Worm (Caenorhabditis elegans) whole organism, L2 larva: ENCODE data around the gene mpz-3.

Experiments used
- ZK546.5 ChIP-seq: sonication (generic microtip); optimal IDR thresholded peaks from 2 replicates; lab custom pipeline; 2017; ENCODE audit warnings: missing biosample characterization, missing genetic modification characterization
- dmd-4 ChIP-seq: sonication (generic microtip); optimal IDR thresholded peaks from 2 replicates; lab custom pipeline; 2017; ENCODE audit warnings: missing biosample characterization, missing genetic modification characterization
- egl-27 ChIP-seq: sonication (generic microtip); optimal IDR thresholded peaks from 3 replicates; lab custom pipeline; 2017; ENCODE audit warnings: missing biosample characterization, missing genetic modification reagents, missing genetic modification characterization
- elt-1 ChIP-seq: fragments of 150-350 bp; optimal IDR thresholded peaks from 2 replicates; lab custom pipeline; 2014; ENCODE audit warnings: missing biosample characterization, missing genetic modification characterization
- fos-1 ChIP-seq: fragments of 150-350 bp; optimal IDR thresholded peaks from 2 replicates; lab custom pipeline; 2014; ENCODE audit warnings: missing biosample characterization, missing genetic modification characterization
- lin-13 ChIP-seq: fragments of 150-350 bp; optimal IDR thresholded peaks from 2 replicates; lab custom pipeline; 2014; ENCODE audit warnings: missing biosample characterization, missing genetic modification reagents, missing genetic modification characterization
- lsy-2 ChIP-seq, 2 experiments: fragments of 150-350 bp in 1 of 2; sonication (generic microtip) in 1 of 2; optimal IDR thresholded peaks; 2 replicates each; lab custom pipeline; 2014 to 2017; ENCODE audit warnings: missing biosample characterization in 2 of 2, missing genetic modification characterization in 2 of 2
- mdl-1 ChIP-seq, 2 experiments: fragments of 150-350 bp in 1 of 2; sonication (generic microtip) in 1 of 2; optimal IDR thresholded peaks; 2 replicates each; lab custom pipeline; 2017; ENCODE audit warnings: missing biosample characterization in 2 of 2, missing genetic modification characterization in 2 of 2
- nhr-77 ChIP-seq: fragments of 150-350 bp; optimal IDR thresholded peaks from 2 replicates; lab custom pipeline; 2014; ENCODE audit warnings: missing biosample characterization, missing genetic modification characterization
- peb-1 ChIP-seq: fragments of 150-350 bp; optimal IDR thresholded peaks from 2 replicates; lab custom pipeline; 2014; ENCODE audit warnings: missing biosample characterization, missing genetic modification characterization
- sma-9 ChIP-seq, 2 experiments: fragments of 150-350 bp in 1 of 2; sonication (generic microtip) in 1 of 2; optimal IDR thresholded peaks; 2 replicates each; lab custom pipeline; 2014 to 2016; ENCODE audit warnings: missing genetic modification characterization in 2 of 2, mild to moderate bottlenecking in 1 of 2, missing biosample characterization in 1 of 2, missing compliant biosample characterization in 1 of 2, missing genetic modification reagents in 1 of 2, moderate library complexity in 1 of 2
- snpc-4 ChIP-seq: fragments of 150-350 bp; optimal IDR thresholded peaks from 2 replicates; lab custom pipeline; 2014; ENCODE audit warnings: missing biosample characterization, missing genetic modification characterization
- unc-39 ChIP-seq: fragments of 150-350 bp; optimal IDR thresholded peaks from 2 replicates; lab custom pipeline; 2014; ENCODE audit warnings: missing biosample characterization, missing genetic modification characterization
- zag-1 ChIP-seq: fragments of 150-350 bp; optimal IDR thresholded peaks from 2 replicates; lab custom pipeline; 2014; ENCODE audit warnings: missing biosample characterization, missing genetic modification characterization
- ztf-1 ChIP-seq: fragments of 200-800 bp; sonication (Bioruptor generic); conservative IDR thresholded peaks from 2 replicates; pipeline ENCODE4 v1.3.6; 2022; ENCODE audit warnings: missing genetic modification characterization, missing compliant biosample characterization
- ztf-4 ChIP-seq: fragments of 150-350 bp; optimal IDR thresholded peaks from 2 replicates; lab custom pipeline; 2014; ENCODE audit warnings: missing biosample characterization, missing genetic modification characterization

mpz-3 gene

ce11 chrII:6513911-6514310, 51.3 kb downstream of the mpz-3 start, which contains the start of gene R05G9R.1:
R05G9R.1 (minus strand) TSS chrII:6514011.
- TF ChIP-seq lin-13 (no peak), fos-1 (tag; lab: Kevin White, UChicago) (no peak), unc-39 (no peak), snpc-4 (no peak), zag-1 (tag; lab: Kevin White, UChicago) (no peak), sma-9 (GFP tag; optimal IDR thresholded peaks at IDR 0.05; lab: Kevin White, UChicago) (no peak), sma-9 (tag; optimal IDR thresholded peaks at IDR 0.05; lab: Kevin White, UChicago) (no peak), dmd-4 (tag; lab: Kevin White, UChicago) (no peak), egl-27 (no peak), peb-1 (tag; lab: Kevin White, UChicago) (no peak), ztf-4 (tag; lab: Kevin White, UChicago) (no peak), ztf-1 (GFP tag; lab: Robert Waterston, UW) (no peak), elt-1 (tag; lab: Kevin White, UChicago) (no peak), nhr-77 (tag; lab: Kevin White, UChicago) (no peak), mdl-1 (tag; optimal IDR thresholded peaks at IDR 0.05; lab: Kevin White, UChicago) (no peak), lsy-2 (tag; optimal IDR thresholded peaks at IDR 0.05; lab: Kevin White, UChicago) (no peak), ZK546.5 (tag; lab: Kevin White, UChicago) (no peak)
